Worm (Caenorhabditis elegans): ENCODE results near the gene endu-2.

The endu-2 gene

DNA sequence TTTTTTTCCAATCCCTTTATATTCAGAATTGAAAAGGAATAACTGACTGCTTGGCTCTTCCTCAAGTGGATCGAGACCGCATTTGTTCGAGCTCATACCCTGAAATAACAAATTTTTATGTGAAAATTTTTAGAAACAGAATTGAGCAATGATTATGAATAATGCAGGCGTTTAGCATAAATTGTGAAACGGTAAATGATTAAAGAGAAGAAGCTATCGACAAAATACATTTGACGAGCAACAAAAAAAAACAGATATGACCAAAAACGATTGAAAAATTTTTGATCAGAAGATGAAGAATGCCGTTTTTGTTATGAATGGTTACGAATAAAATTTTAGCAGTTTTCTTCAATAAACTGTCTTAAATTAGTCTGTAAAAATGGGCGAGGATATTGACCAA is 38.4 kb upstream of the endu-2 start, which contains the start of gene C17H11.6:
Gene C17H11.6 (minus strand): TSS at position 101 of the 400 bp plus-strand sequence.
- TF ChIP-seq lin-13 (tag; optimal IDR thresholded peaks at IDR 0.05) (no peak), mab-5 (tag; optimal IDR thresholded peaks at IDR 0.05) (no peak), nhr-12 (tag; optimal IDR thresholded peaks at IDR 0.05) (no peak), zip-8 (tag; optimal IDR thresholded peaks at IDR 0.05) (no peak), unc-39 (tag; optimal IDR thresholded peaks at IDR 0.05) (no peak), mep-1 (tag; optimal IDR thresholded peaks at IDR 0.05) (no peak), nhr-2 (tag; optimal IDR thresholded peaks at IDR 0.05) (no peak), nhr-28 (tag; optimal IDR thresholded peaks at IDR 0.05) (no peak), cnd-1 (tag; optimal IDR thresholded peaks at IDR 0.05) (no peak), nhr-237 (tag; optimal IDR thresholded peaks at IDR 0.05) (no peak), unc-62 (GFP tag; optimal IDR thresholded peaks at IDR 0.05) (no peak), ham-2 (GFP tag; optimal IDR thresholded peaks at IDR 0.05) (no peak), ceh-43 (GFP tag; optimal IDR thresholded peaks at IDR 0.05) (no peak), pha-4 (tag; optimal IDR thresholded peaks at IDR 0.05) (no peak), ztf-11 (tag; optimal IDR thresholded peaks at IDR 0.05) (no peak), bed-3 (GFP tag; optimal IDR thresholded peaks at IDR 0.05) (no peak), nhr-76 (tag; optimal IDR thresholded peaks at IDR 0.05) (no peak), elt-1 (tag; optimal IDR thresholded peaks at IDR 0.05; ENCODE audit: borderline replicate concordance, insufficient read depth) (no peak)

DNA sequence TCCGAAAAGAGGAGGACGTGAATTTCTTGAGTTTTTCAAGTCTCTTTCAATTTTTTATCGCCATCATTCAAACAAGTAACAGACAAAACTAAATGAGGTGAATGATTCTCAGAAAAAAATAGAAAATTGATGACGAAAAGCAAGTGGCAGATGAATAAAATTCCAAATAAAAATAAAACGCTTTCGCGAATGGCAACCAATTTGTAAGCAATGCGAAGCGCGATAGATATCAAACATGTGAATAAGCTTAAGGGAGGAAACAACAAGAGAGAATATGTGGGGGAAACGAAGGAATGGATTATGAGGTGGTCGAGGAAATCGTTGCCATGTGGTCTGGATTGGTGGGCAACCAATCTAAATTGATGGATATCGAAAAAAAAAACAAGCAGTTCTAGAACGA is 37.6 kb upstream of the endu-2 start:
- TF ChIP-seq bed-3 (GFP tag; optimal IDR thresholded peaks at IDR 0.05) (no peak), ces-1 (GFP tag; optimal IDR thresholded peaks at IDR 0.05) (peak; percentile 8)

DNA sequence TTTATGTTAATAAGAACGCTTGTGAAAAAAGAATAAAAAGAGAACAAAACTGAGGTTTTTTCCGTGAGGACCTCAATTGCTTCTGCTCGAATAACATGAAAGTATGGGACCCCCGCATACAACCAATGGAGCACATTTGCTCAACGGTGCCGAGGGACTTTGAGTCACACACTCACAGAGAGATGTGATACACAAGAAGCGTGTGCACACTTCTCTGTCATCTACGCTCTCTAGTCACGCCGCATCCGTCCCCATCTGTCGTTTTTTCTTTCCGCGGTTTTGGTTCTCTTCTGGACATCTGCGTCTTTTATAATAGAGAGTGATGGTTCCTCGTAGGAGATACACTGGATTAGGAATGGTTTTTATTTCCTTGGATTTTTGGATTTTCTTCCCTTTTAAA is 36.2 kb upstream of the endu-2 start:
- TF ChIP-seq lsy-2 (tag; optimal IDR thresholded peaks at IDR 0.05): peak; percentile 3
- no peak for TF ChIP-seq sem-2 (GFP tag; optimal IDR thresholded peaks at IDR 0.05)
- peak; percentile 41 for TF ChIP-seq unc-62 (GFP tag; optimal IDR thresholded peaks at IDR 0.05)
- TF ChIP-seq mls-2 (tag; optimal IDR thresholded peaks at IDR 0.05): no peak
- no peak for TF ChIP-seq pha-4 (tag; optimal IDR thresholded peaks at IDR 0.05)
- TF ChIP-seq nhr-2 (tag; optimal IDR thresholded peaks at IDR 0.05): no peak
- TF ChIP-seq tbx-8 (GFP tag; optimal IDR thresholded peaks at IDR 0.05): no peak
- no peak for TF ChIP-seq nhr-12 (tag; optimal IDR thresholded peaks at IDR 0.05)
- TF ChIP-seq unc-120 (tag; optimal IDR thresholded peaks at IDR 0.05; ENCODE audit: poor library complexity, severe bottlenecking): peak; percentile 35
- TF ChIP-seq mep-1 (tag; optimal IDR thresholded peaks at IDR 0.05): peak; percentile 62
- peak; percentile 75 for TF ChIP-seq cnd-1 (tag; optimal IDR thresholded peaks at IDR 0.05)
- TF ChIP-seq ces-1 (GFP tag; optimal IDR thresholded peaks at IDR 0.05): peak; percentile 26
- peak; percentile 22 for TF ChIP-seq sptf-1 (tag; optimal IDR thresholded peaks at IDR 0.05)
- TF ChIP-seq lin-13 (tag; optimal IDR thresholded peaks at IDR 0.05): peak; percentile 7
- no peak for TF ChIP-seq ceh-43 (GFP tag; optimal IDR thresholded peaks at IDR 0.05)
- no peak for TF ChIP-seq nhr-237 (tag; optimal IDR thresholded peaks at IDR 0.05)
- TF ChIP-seq lin-32 (GFP tag; optimal IDR thresholded peaks at IDR 0.05): peak; percentile 28
- peak; percentile 5 for TF ChIP-seq hlh-1 (tag; optimal IDR thresholded peaks at IDR 0.05)
- TF ChIP-seq unc-39 (tag; optimal IDR thresholded peaks at IDR 0.05): no peak
- no peak for TF ChIP-seq mab-5 (tag; optimal IDR thresholded peaks at IDR 0.05)

DNA sequence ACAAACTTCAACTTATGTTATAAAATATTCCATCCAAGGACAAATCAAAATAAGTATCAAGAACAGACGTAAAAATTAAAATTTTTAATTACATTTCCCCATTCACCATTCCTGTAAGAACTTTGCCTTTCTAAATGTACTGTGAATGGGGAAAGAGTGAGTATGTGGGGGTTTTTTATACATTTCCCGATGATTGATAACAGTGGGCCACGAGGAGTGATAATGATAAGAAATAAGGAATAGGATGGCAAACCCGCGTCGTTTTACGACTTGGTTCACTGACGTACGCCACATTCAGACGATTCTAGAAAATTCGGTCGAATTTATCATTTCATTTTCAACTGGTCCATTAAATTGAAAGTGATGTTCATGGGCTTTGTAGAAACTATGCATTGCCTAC is 31.1 kb upstream of the endu-2 start, which contains the start of gene cdd-1:
Gene cdd-1 (minus strand): TSS at position 151 of the 400 bp plus-strand sequence.
- TF ChIP-seq mep-1 (tag; optimal IDR thresholded peaks at IDR 0.05): no peak
- no peak for TF ChIP-seq lin-32 (GFP tag; optimal IDR thresholded peaks at IDR 0.05)

DNA sequence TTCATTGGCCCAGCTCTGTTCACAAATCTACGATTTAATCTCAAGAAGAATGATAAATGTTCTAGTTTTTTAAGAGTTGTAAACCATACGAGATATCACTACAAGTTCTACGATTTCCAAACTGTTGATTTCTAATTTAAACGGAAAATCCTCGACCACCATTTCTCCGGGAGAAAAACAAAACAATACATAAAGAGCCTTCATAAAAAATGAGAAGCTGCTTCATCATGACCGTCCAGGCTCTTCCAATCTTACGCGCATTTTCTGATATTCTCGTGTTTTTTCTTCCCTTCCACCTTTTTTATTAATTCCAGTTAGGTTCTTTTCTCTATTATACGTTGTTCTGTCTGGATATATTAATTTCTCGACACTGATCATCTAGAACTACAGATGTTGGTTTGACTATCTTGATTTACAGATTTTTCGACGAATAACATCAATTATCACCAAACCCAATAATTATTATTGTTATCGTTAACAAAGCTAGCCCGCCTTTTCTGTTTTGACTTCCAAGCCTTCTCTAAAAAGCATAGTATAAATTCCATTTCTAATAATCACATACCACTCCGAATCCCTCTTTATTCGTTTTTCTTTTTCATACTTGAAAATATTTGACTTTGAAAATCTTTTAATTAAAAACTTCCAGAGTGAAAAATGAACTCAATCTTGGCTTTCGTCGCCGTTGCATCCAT is 27.5 kb upstream of the endu-2 start, which contains the start of gene C47D2.1:
Gene C47D2.1 (plus strand): TSS at position 642 of the 692 bp plus-strand sequence.
- TF ChIP-seq blmp-1 (tag; optimal IDR thresholded peaks at IDR 0.05) (no peak), pha-4 (tag; optimal IDR thresholded peaks at IDR 0.05) (no peak), sptf-1 (tag; optimal IDR thresholded peaks at IDR 0.05) (no peak), zip-8 (tag; optimal IDR thresholded peaks at IDR 0.05) (no peak), ces-1 (GFP tag; optimal IDR thresholded peaks at IDR 0.05) (no peak), sem-2 (GFP tag; optimal IDR thresholded peaks at IDR 0.05) (no peak)

DNA sequence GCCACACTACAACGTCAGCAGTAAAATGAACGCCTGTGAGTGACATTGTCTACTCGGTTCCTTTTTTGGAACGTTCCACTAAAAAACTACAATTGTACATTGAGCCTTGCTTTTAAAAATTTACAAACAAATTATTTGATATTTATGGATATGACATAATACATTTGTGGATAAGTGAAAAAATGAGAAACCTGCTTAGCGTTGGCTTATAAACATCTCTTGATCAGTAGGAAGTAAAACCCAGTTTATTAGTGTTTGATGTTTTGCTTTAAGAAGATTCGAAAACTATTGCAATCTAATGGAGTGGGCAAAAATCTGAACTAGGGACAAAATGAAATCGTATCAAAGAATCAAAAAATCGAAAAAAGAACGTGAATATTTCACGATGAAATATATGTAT is 25.1 kb upstream of the endu-2 start:
- no peak for TF ChIP-seq mab-5 (tag; optimal IDR thresholded peaks at IDR 0.05)
- TF ChIP-seq ceh-83 (GFP tag; optimal IDR thresholded peaks at IDR 0.05): no peak
- no peak for TF ChIP-seq sem-2 (GFP tag; optimal IDR thresholded peaks at IDR 0.05)
- no peak for TF ChIP-seq ztf-11 (tag; optimal IDR thresholded peaks at IDR 0.05)
- no peak for TF ChIP-seq unc-39 (tag; optimal IDR thresholded peaks at IDR 0.05)
- TF ChIP-seq lsy-2 (tag; optimal IDR thresholded peaks at IDR 0.05): no peak
- no peak for TF ChIP-seq nhr-76 (tag; optimal IDR thresholded peaks at IDR 0.05)
- TF ChIP-seq hlh-1 (tag; optimal IDR thresholded peaks at IDR 0.05): no peak
- TF ChIP-seq ces-1 (GFP tag; optimal IDR thresholded peaks at IDR 0.05): no peak
- TF ChIP-seq flh-1 (GFP tag; optimal IDR thresholded peaks at IDR 0.05): no peak

All from whole organism, mixed stage, embryonic.